Fruit fly (Drosophila melanogaster) whole organism, adult: Measurements from ENCODE around the gene Axud1.

ENCODE experiments used
- CG11617 ChIP-seq: fragments of 200-800 bp; sonication (Bioruptor generic); optimal IDR thresholded peaks from 2 replicates; lab custom pipeline; 2017; ENCODE audit warnings: mild to moderate bottlenecking, missing biosample characterization, missing genetic modification reagents, missing genetic modification characterization
- CG12768 ChIP-seq: fragments of 200-800 bp; sonication (Bioruptor generic); optimal IDR thresholded peaks from 2 replicates; lab custom pipeline; 2017; ENCODE audit warnings: missing biosample characterization, missing genetic modification characterization, mild to moderate bottlenecking, moderate library complexity, missing genetic modification reagents
- CG1620 ChIP-seq: fragments of 200-800 bp; sonication (Bioruptor generic); optimal IDR thresholded peaks from 2 replicates; lab custom pipeline; 2016; ENCODE audit warnings: missing biosample characterization, missing genetic modification characterization
- CG5204 ChIP-seq: fragments of 200-800 bp; sonication (Bioruptor generic); optimal IDR thresholded peaks from 2 replicates; lab custom pipeline; 2016; ENCODE audit warnings: missing biosample characterization, missing genetic modification characterization
- CG7101 ChIP-seq: fragments of 200-800 bp; sonication (Bioruptor generic); optimal IDR thresholded peaks from 2 replicates; lab custom pipeline; 2018; ENCODE audit warnings: missing biosample characterization, mild to moderate bottlenecking, missing genetic modification characterization, moderate library complexity
- Clk ChIP-seq: fragments of 200-800 bp; sonication (Bioruptor generic); optimal IDR thresholded peaks from 2 replicates; lab custom pipeline; 2017; ENCODE audit warnings: missing biosample characterization, missing genetic modification characterization
- Crg-1 ChIP-seq: fragments of 200-800 bp; sonication (Bioruptor generic); optimal IDR thresholded peaks from 2 replicates; lab custom pipeline; 2016; ENCODE audit warnings: missing biosample characterization, missing genetic modification characterization
- Hr96 ChIP-seq: fragments of 200-800 bp; sonication (Bioruptor generic); optimal IDR thresholded peaks from 2 replicates; lab custom pipeline; 2016; ENCODE audit warnings: missing biosample characterization, missing genetic modification characterization
- Mnt ChIP-seq: fragments of 200-800 bp; sonication (Bioruptor generic); optimal IDR thresholded peaks from 2 replicates; lab custom pipeline; 2016; ENCODE audit warnings: missing biosample characterization, mild to moderate bottlenecking, missing genetic modification characterization
- bab1 ChIP-seq: fragments of 200-800 bp; sonication (Bioruptor generic); optimal IDR thresholded peaks from 3 replicates; lab custom pipeline; 2019; ENCODE audit warnings: missing biosample characterization, mild to moderate bottlenecking, missing genetic modification characterization, moderate library complexity
- kay ChIP-seq: fragments of 200-800 bp; sonication (Bioruptor generic); peaks from one replicate; lab custom pipeline; 2016; ENCODE audit warnings: missing biosample characterization, missing genetic modification characterization, borderline replicate concordance
- ovo ChIP-seq: fragments of 200-800 bp; sonication (Bioruptor generic); optimal IDR thresholded peaks from 2 replicates; lab custom pipeline; 2016; ENCODE audit warnings: missing biosample characterization, missing genetic modification characterization
- tj ChIP-seq: fragments of 200-800 bp; sonication (Bioruptor generic); optimal IDR thresholded peaks from 3 replicates; lab custom pipeline; 2017; ENCODE audit warnings: missing biosample characterization, mild to moderate bottlenecking, missing genetic modification characterization, moderate library complexity

- TF ChIP-seq CG7101 (tag; lab: Kevin White, UChicago): peak; percentile 96
- peak; percentile 84 for TF ChIP-seq Crg-1 (GFP tag; lab: Kevin White, UChicago)
- no peak for TF ChIP-seq kay (GFP tag; lab: Kevin White, UChicago)
- peak; percentile 64 for TF ChIP-seq ovo (GFP tag; lab: Kevin White, UChicago)
- TF ChIP-seq Hr96 (GFP tag; lab: Kevin White, UChicago): peak; percentile 55
- TF ChIP-seq CG11617 (GFP tag; lab: Kevin White, UChicago): peak; percentile 82
- TF ChIP-seq tj (GFP tag; lab: Kevin White, UChicago): peak; percentile 55
- peak; percentile 88 for TF ChIP-seq bab1 (GFP tag; lab: Kevin White, UChicago)
- peak; percentile 77 for TF ChIP-seq CG5204 (GFP tag; lab: Kevin White, UChicago)
- peak; percentile 61 for TF ChIP-seq Mnt (GFP tag; lab: Kevin White, UChicago)
- peak; percentile 57 for TF ChIP-seq Clk (GFP tag; lab: Kevin White, UChicago)
- peak; percentile 90 for TF ChIP-seq CG12768
- TF ChIP-seq CG1620 (GFP tag; lab: Kevin White, UChicago): peak; percentile 69
Measured at dm6 chr2L:2380805-2381204, 15.7 kb downstream of the Axud1 start, which contains the start of gene Eogt.
